Worm (Caenorhabditis elegans): Measurements from ENCODE around the gene F16G10.10.

The F16G10.10 gene

DNA sequence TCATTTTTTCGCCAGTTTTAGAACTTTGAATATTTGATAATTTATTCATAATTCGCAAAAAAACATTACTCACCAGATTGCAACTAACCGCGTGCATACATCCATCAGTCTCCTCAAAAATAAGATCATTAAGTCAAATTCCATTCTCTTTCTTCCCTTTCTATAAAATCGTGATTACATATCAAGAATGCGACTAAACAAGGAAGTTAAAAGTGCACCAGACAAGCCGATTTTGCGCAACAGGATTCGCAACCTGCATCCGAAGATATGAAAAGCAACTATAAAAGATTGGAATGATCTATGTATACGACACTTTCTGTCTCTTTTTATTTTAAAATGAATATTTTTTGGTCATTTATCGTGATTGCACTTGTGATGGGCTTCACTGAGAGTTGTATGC, 21.8 kb downstream of the F16G10.10 start, which contains the start of gene hpo-25:
Gene hpo-25 (plus strand): TSS at position 301 of the 400 bp plus-strand sequence.
- TF ChIP-seq him-1 (tag; optimal IDR thresholded peaks at IDR 0.05), result no peak
- no peak for TF ChIP-seq W03F9.2 (tag; optimal IDR thresholded peaks at IDR 0.05)
- TF ChIP-seq dao-5 (tag; optimal IDR thresholded peaks at IDR 0.05), result no peak

DNA sequence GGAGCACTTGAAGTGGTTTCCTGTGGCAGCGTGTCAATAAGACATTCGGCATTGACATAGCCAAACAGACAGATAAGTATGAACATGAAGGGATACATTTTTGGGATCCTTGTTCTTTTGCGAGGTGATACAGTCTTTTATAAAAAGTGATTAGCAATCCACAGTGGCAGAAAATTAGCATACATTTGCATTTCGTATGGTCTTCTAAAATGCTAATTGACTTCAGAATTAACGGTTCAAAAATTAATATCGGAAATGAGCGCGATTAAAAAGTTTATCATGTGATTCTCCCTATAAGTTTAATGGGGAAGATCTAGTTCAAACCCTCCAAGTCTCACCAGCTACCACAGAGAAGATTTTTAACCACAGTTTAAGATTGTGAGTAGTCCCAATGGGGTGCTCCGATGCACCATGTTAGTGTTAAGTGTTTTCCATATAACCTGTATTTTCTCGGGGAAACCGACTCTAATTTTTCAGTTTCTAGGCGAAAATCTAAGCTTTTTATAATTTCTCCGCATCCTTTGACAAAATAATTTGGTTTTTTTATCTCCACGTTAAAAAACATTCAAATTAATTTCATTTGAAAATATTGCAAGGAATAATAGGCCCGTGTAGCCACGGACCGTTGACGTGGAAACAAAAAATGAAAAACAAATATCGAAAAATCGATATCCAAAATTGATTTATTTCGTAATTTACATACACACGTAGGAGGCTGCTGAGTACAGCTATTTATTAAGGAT, 24.0 kb downstream of the F16G10.10 start, which contains the start of the genes F43C11.12 and F16G10.5:
Gene F43C11.12 (minus strand): TSS at position 101 of the 743 bp plus-strand sequence.
Gene F16G10.5 (plus strand): TSS at position 693 of the 743 bp plus-strand sequence.
- TF ChIP-seq W03F9.2 (tag; optimal IDR thresholded peaks at IDR 0.05) (no peak), him-1 (tag; optimal IDR thresholded peaks at IDR 0.05) (no peak), dao-5 (tag; optimal IDR thresholded peaks at IDR 0.05) (no peak)

DNA sequence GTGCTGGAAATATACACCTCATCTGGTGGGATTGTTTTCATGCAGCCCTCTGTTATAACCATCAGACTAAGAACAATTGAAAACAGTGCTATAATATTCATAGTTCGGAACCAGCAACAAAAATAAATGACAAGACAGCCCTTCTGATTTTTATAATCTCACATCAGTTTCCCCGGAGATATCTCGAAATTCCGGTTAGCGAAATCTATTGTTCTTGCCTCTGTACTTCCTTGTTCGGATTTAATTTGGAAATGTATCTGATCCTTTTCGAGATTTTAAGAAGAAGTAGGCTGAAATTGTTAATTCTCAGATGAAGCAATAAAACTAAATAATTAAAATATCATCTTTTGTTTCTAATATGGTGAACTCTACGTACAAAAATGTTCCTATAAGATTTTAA, 27.1 kb downstream of the F16G10.10 start, which contains the start of gene F43C11.11:
Gene F43C11.11 (minus strand): TSS at position 101 of the 400 bp plus-strand sequence.
- no peak for TF ChIP-seq dao-5 (tag; optimal IDR thresholded peaks at IDR 0.05)
- no peak for TF ChIP-seq him-1 (tag; optimal IDR thresholded peaks at IDR 0.05)
- TF ChIP-seq W03F9.2 (tag; optimal IDR thresholded peaks at IDR 0.05), result no peak

DNA sequence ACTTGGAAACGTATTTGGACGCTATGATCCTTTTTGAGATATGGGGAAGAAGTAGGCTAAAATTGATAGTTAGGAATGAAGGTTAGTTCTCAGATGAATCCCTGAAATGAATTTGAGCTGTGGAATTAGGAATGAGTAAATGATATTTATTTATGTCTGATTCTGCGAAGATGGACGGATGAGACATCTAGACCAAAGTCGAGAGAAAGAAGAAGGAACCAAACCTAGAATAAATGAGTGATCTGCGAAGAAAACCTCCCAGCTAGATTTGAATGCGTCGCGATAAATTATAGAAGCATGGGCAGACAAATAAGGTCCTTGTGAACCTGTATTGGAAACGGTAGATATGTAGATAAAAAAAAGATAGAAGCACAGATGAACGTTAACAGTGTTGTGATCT, 30.8 kb downstream of the F16G10.10 start, which contains the start of gene F43C11.16:
Gene F43C11.16 (minus strand): TSS at position 101 of the 400 bp plus-strand sequence.
- no peak for TF ChIP-seq dao-5 (tag; optimal IDR thresholded peaks at IDR 0.05)
- TF ChIP-seq W03F9.2 (tag; optimal IDR thresholded peaks at IDR 0.05), result no peak
- TF ChIP-seq him-1 (tag; optimal IDR thresholded peaks at IDR 0.05), result no peak

DNA sequence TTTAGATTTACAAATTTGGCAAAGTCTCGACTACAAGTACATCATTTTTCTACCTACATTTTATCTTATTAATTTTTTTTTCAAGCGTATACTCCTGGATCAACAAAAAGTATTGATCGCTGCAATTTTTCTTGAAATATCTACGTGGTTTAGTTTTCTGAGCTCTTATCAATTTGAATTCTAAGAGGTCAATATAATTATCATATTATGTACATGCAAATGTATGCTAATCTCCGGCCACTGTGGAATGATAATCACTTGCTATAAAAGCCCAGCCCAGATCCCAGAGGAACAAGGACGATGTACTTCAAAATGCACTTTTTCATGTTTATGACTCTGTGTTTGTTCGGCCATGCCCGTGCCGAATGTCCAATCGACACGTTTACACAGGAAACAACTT, 34.0 kb downstream of the F16G10.10 start, which contains the start of gene F43C11.1:
Gene F43C11.1 (plus strand): TSS at position 301 of the 400 bp plus-strand sequence.
- no peak for TF ChIP-seq him-1 (tag; optimal IDR thresholded peaks at IDR 0.05)
- TF ChIP-seq W03F9.2 (tag; optimal IDR thresholded peaks at IDR 0.05), result no peak
- no peak for TF ChIP-seq dao-5 (tag; optimal IDR thresholded peaks at IDR 0.05)

DNA sequence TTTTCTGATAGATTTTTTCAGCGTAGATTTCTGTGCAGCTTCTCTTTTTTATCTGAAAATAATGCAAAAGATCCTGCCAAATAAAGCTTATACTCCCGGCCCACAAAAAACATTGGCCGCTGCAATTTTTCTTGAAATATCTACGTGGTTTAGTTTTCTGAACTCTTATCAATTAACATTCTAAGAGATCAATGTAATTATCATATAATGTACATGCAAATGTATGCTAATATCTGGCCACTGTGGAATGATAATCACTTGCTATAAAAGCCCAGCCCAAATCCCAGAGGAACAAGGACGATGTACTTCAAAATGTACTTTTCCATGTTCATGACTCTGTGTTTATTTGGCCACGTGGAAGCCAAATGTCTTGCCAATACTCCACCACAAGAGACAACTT, 36.3 kb downstream of the F16G10.10 start, which contains the start of gene F43C11.2:
Gene F43C11.2 (plus strand): TSS at position 301 of the 400 bp plus-strand sequence.
- TF ChIP-seq him-1 (tag; optimal IDR thresholded peaks at IDR 0.05), result no peak
- TF ChIP-seq W03F9.2 (tag; optimal IDR thresholded peaks at IDR 0.05), result no peak
- TF ChIP-seq dao-5 (tag; optimal IDR thresholded peaks at IDR 0.05), result no peak

DNA sequence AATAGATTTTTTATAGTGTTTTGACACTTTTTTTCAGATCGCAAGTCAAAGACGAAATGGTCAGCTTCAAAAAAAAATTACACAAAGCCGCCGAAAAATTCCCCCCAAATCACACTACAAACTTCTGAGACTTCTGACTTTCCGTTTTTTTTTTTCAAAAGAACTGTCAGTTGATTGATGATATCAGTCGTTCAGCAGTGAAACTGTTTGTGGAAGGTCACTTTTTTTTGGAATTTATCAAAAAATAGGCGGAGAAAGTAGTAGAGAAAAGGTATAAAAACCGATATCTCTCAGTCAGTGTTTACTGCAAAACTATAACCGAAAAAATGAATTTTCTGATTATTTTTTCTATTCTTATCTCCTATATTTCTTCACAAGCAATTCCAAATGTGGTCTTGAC, 37.8 kb downstream of the F16G10.10 start, which contains the start of gene F43C11.3:
Gene F43C11.3 (plus strand): TSS at position 301 of the 400 bp plus-strand sequence.
- no peak for TF ChIP-seq dao-5 (tag; optimal IDR thresholded peaks at IDR 0.05)
- no peak for TF ChIP-seq him-1 (tag; optimal IDR thresholded peaks at IDR 0.05)
- TF ChIP-seq W03F9.2 (tag; optimal IDR thresholded peaks at IDR 0.05), result no peak

DNA sequence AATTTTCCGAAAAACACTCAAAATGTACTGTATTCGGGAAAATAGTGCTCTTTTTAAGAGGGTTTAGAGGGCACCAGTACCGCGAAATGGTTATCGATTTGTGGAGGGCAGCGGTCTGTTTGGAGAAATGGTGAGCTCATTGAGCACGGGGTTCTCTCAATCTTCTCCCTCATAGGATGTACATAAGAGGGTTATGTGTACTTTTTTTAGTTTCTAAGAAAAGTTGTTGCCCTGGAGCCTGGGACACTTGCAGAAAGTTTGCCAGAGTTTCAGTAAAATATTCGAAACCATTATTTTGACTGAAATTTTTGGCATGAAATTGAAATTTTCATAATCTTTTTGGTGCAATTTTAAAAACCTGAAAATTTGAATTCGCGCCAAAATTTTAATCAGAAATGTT, 38.2 kb downstream of the F16G10.10 start, which contains the start of gene F43C11.10:
Gene F43C11.10 (minus strand): TSS at position 101 of the 400 bp plus-strand sequence.
- TF ChIP-seq dao-5 (tag; optimal IDR thresholded peaks at IDR 0.05) (no peak), W03F9.2 (tag; optimal IDR thresholded peaks at IDR 0.05) (no peak), him-1 (tag; optimal IDR thresholded peaks at IDR 0.05) (no peak)

DNA sequence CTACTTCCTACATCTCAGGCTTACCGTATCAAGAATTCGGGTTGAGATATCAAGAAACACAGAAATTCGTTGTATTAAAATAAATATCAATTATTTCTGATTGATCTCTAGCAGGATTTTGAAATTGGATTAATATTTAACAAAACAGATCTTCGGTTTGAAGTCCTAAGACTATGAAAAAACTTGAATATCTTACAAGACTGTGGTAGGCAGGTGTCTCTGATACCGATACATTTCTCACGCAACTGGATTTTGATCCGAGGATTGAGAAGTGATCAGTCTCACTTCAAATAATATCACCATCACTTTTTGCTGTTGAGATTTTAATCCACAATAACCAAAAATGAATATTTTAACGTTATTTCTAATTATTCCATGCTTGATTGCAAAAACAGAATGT, 44.1 kb downstream of the F16G10.10 start, which contains the start of gene F43C11.4:
Gene F43C11.4 (plus strand): TSS at position 301 of the 400 bp plus-strand sequence.
- no peak for TF ChIP-seq W03F9.2 (tag; optimal IDR thresholded peaks at IDR 0.05)
- no peak for TF ChIP-seq dao-5 (tag; optimal IDR thresholded peaks at IDR 0.05)
- TF ChIP-seq him-1 (tag; optimal IDR thresholded peaks at IDR 0.05), result no peak

DNA sequence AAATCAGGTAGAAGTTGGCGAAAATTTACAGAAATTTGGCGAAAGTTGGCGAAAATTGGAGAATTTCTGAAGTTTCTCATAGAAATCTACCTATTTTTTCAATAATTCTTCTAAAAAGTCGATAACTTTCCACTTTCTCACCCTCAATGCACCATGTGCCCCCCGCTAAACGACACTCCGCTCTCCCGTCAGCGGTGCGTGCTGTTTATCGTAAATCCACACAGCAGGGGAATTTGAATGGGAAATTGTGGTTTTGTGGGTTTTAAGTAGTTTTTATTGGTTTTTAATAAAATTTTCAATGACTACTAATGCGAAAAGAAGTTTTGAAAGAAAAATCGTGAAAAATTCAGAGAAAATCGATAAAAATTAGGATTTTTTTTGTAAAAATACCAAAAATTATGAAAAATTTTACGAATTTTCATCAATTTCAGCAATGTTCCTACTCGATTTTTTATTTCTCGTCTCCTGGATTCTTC, 48.7 kb downstream of the F16G10.10 start, which contains the start of gene F43C11.6:
Gene F43C11.6 (plus strand): TSS at position 426 of the 476 bp plus-strand sequence.
- TF ChIP-seq W03F9.2 (tag; optimal IDR thresholded peaks at IDR 0.05) (no peak), dao-5 (tag; optimal IDR thresholded peaks at IDR 0.05) (no peak)

DNA sequence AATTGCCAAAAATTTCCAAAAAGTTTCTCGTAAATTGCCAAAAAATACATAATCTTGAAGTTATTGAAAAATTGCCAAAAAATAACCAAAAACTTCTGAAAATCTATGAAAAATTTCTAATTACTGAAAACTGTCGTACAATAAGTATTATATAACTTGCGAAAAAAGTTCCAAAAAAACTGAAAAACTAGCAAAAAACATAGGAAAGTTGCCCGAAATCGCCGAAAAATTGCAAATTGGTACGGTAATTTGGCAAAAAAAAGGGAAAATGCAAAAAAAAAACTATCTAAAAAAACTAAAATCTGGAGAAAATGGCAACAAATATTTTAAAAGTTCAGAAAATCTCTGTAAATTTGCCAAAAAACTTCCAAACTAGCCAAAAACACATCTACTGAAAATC, 49.3 kb downstream of the F16G10.10 start, which contains the start of gene enri-1:
Gene enri-1 (minus strand): TSS at position 101 of the 400 bp plus-strand sequence.
- TF ChIP-seq him-1 (tag; optimal IDR thresholded peaks at IDR 0.05) (no peak), dao-5 (tag; optimal IDR thresholded peaks at IDR 0.05) (no peak), W03F9.2 (tag; optimal IDR thresholded peaks at IDR 0.05) (no peak)

DNA sequence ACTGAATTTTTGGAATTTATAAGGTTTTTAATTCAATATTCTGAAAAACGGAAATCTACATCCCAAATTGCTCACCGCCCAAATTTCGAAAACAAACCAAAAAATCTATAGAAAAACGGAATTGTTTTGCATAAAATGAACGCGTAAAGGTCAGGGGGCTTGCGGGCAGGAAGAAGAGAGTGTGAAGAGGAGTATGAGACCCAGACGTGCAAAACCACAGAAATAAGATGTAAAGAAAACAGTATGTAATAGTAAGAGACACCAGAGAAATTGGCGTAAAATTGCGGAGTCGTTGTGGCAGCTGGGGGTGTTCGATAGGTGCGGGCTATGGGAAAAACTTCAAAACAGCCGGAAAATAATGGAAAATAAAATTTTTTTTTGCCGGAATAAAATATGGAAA, 49.8 kb downstream of the F16G10.10 start:
- TF ChIP-seq him-1 (tag; optimal IDR thresholded peaks at IDR 0.05) (no peak), W03F9.2 (tag; optimal IDR thresholded peaks at IDR 0.05) (no peak), dao-5 (tag; optimal IDR thresholded peaks at IDR 0.05) (no peak)
